Worm (Caenorhabditis elegans) whole organism, early embryonic: ENCODE measurements around the gene F52C12.2.

Experiments used
- B0310.2 ChIP-seq: sonication (generic microtip); optimal IDR thresholded peaks from 2 replicates; lab custom pipeline; 2016; ENCODE audit warnings: mild to moderate bottlenecking, missing genetic modification characterization, missing compliant biosample characterization
- F13C5.2 ChIP-seq: sonication (generic microtip); optimal IDR thresholded peaks from 2 replicates; lab custom pipeline; 2017; ENCODE audit warnings: mild to moderate bottlenecking, missing genetic modification characterization, inconsistent platforms, missing compliant biosample characterization
- aly-1 ChIP-seq: sonication (generic microtip); optimal IDR thresholded peaks from 2 replicates; lab custom pipeline; 2016; ENCODE audit warnings: missing genetic modification characterization, missing compliant biosample characterization
- ama-1 ChIP-seq: fragments of 150-350 bp; optimal IDR thresholded peaks from 2 replicates; lab custom pipeline; 2014
- ceh-13 ChIP-seq: fragments of 200-800 bp; sonication (Bioruptor generic); optimal IDR thresholded peaks from 2 replicates; lab custom pipeline; 2018; ENCODE audit warnings: mild to moderate bottlenecking, missing genetic modification characterization, missing compliant biosample characterization
- ceh-36 ChIP-seq: sonication (generic microtip); optimal IDR thresholded peaks from 2 replicates; lab custom pipeline; 2016; ENCODE audit warnings: missing genetic modification characterization, inconsistent platforms, missing compliant biosample characterization
- ets-7 ChIP-seq: sonication (generic microtip); optimal IDR thresholded peaks from 2 replicates; lab custom pipeline; 2016; ENCODE audit warnings: missing genotype, missing genetic modification characterization, missing compliant biosample characterization
- flt-1 ChIP-seq: fragments of 200-800 bp; sonication (Bioruptor generic); IDR thresholded peaks from 2 replicates; pipeline ENCODE4 v1.3.6; 2022; ENCODE audit warnings: missing genetic modification characterization, missing compliant biosample characterization
- hmbx-1 ChIP-seq: sonication (generic microtip); optimal IDR thresholded peaks from 2 replicates; lab custom pipeline; 2016; ENCODE audit warnings: mild to moderate bottlenecking, missing genetic modification characterization, missing compliant biosample characterization
- hmg-4 ChIP-seq: fragments of 200-800 bp; sonication (Bioruptor generic); optimal IDR thresholded peaks from 2 replicates; lab custom pipeline; 2018; ENCODE audit warnings: mild to moderate bottlenecking, missing genetic modification characterization, missing compliant biosample characterization
- hnd-1 ChIP-seq: sonication (generic microtip); optimal IDR thresholded peaks from 2 replicates; lab custom pipeline; 2016; ENCODE audit warnings: missing genetic modification characterization, missing compliant biosample characterization
- pes-1 ChIP-seq: fragments of 200-800 bp; sonication (Bioruptor generic); IDR thresholded peaks from 2 replicates; pipeline ENCODE4 v1.3.6; 2022; ENCODE audit warnings: missing genetic modification reagents, missing genetic modification characterization, missing compliant biosample characterization
- scrt-1 ChIP-seq: fragments of 200-800 bp; sonication (Bioruptor generic); IDR thresholded peaks from 2 replicates; pipeline ENCODE4 v1.3.6; 2022; ENCODE audit warnings: missing genetic modification characterization, missing compliant biosample characterization
- sea-1 ChIP-seq: fragments of 200-800 bp; sonication (Bioruptor generic); conservative IDR thresholded peaks from 2 replicates; pipeline ENCODE4 v1.3.6; 2022; ENCODE audit warnings: missing genetic modification characterization, missing compliant biosample characterization
- tbx-11 ChIP-seq: fragments of 200-800 bp; sonication (Bioruptor generic); IDR thresholded peaks from 2 replicates; pipeline ENCODE4 v1.3.6; 2022; ENCODE audit warnings: missing genetic modification characterization, missing compliant biosample characterization
- tbx-37 ChIP-seq: fragments of 200-800 bp; sonication (Bioruptor generic); conservative IDR thresholded peaks from 2 replicates; pipeline ENCODE4 v1.3.6; 2022; ENCODE audit warnings: missing genetic modification reagents, missing genetic modification characterization, missing compliant biosample characterization
- tra-4 ChIP-seq: sonication (generic microtip); optimal IDR thresholded peaks from 2 replicates; lab custom pipeline; 2017; ENCODE audit warnings: missing genetic modification characterization, missing compliant biosample characterization

F52C12.2 gene

ce11 chrIV:1953132-1953629, at the start of gene F52C12.2:
Gene F52C12.2, plus strand, starts transcription at chrIV:1953579.
- no peak for TF ChIP-seq sea-1 (GFP tag; lab: Robert Waterston, UW)
- TF ChIP-seq F13C5.2 (tag; lab: Kevin White, UChicago) = peak; percentile 49

DNA sequence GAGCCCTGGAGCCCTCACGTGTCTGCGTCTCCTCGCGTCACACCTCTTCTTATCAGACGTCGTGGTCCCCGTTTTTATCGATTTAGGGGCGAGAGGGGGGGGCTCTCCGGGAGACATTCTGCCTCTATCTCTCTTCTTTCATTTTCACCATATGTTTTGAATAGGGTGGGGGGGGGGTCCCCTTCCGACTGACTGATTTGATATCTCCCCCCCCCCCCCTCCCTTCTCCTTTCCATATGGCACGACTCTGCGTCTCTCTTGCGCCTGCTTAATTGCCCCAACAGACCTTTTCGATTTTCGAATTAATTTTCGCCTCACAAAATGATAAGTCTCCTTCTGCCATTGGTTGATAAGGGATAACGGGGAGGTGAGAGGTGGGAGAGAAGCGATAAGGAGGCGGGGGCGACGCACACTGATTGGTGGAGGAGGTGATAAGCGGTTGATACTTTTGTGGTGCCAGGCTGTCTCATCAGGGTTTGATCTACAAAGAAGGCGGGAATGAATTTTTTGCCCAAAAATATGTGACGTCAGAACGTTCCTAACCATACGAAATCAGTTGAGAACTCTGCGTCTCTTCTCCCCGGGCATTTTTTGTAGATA, 49.2 kb upstream of the F52C12.2 start:
- TF ChIP-seq hnd-1 (no peak), tbx-11 (GFP tag; lab: Robert Waterston, UW) (0 out of 2 replicates have a peak, but pooled peaks have one; percentile 19)

DNA sequence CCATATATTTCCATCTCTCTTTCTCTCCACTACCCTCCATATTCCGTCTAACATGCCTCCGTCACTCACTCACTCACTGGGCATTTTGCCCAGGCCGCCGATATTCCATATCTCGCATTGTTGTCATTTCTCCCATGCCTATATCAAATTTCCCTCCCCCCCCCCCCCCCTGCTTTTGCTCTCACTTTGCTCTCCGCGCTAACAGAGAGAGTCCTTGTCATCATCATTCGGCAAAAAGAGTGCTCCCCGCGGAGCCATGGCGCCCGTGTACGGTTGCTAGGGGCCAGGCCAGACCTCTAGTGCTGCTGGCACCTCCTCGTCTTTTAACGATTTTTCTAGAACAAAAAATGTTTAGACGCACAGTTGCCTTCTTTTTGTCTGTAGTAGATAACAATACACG, 48.1 kb upstream of the F52C12.2 start:
- no peak for TF ChIP-seq ceh-13
- no peak for TF ChIP-seq tra-4 (tag; lab: Kevin White, UChicago)
- TF ChIP-seq tbx-11 (GFP tag; lab: Robert Waterston, UW) = no peak
- TF ChIP-seq tbx-37 (GFP tag; lab: Robert Waterston, UW) = no peak
- no peak for TF ChIP-seq hnd-1
- TF ChIP-seq ets-7 = no peak
- no peak for TF ChIP-seq F13C5.2 (tag; lab: Kevin White, UChicago)
- no peak for TF ChIP-seq sea-1 (GFP tag; lab: Robert Waterston, UW)
- no peak for TF ChIP-seq hmbx-1 (tag; lab: Kevin White, UChicago)
- no peak for TF ChIP-seq scrt-1 (GFP tag; lab: Robert Waterston, UW)
- no peak for TF ChIP-seq pes-1 (GFP tag; lab: Robert Waterston, UW)
- no peak for TF ChIP-seq aly-1 (tag; lab: Kevin White, UChicago)
- no peak for TF ChIP-seq flt-1 (GFP tag; lab: Robert Waterston, UW)
- no peak for TF ChIP-seq ceh-36
- no peak for TF ChIP-seq ama-1 (lab: Kevin White, UChicago)
- no peak for TF ChIP-seq B0310.2 (tag; lab: Kevin White, UChicago)
- TF ChIP-seq hmg-4 (GFP tag; lab: Kevin White, UChicago) = no peak

DNA sequence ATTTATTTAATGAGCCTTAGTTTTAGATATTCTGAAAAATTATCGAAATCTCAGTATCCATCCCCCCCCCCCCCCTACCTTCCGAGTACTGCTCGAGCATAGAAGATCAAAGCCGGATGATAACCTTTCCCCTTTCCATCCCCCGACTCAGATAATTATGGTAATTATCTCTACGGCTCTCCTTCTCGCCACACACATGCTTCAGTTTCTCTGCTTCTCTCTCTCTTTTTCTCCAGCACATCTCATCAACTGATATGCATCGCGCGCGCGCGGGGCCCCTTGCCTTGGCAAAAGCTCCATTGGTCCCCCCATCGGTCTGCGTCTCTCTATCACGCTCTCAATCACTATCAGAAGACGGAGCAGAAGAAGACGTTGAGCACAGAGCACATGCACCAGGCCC, 46.7 kb upstream of the F52C12.2 start:
- TF ChIP-seq ama-1 (lab: Kevin White, UChicago) (no peak), sea-1 (GFP tag; lab: Robert Waterston, UW) (0 out of 2 replicates have a peak, but pooled peaks have one; percentile 30)

DNA sequence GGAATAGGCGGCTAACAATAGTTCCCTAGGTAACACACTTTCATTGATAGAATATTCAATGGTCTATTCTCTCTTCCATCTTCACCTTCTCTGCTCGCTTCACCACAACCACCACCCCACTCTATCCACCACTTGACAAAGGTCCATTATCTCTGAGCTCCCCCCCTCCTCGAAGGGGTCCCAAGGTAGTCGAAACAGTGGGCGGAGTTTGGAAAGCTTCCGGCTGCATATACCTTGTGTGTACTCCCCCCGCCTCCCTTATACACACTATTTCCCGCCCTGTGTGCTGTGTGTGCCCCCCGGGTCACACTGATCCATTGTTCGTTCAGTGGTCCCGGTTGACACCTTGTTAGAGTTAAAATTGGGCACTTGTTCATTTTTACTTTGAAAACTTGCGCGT, 44.9 kb upstream of the F52C12.2 start:
- TF ChIP-seq F13C5.2 (tag; lab: Kevin White, UChicago) (no peak), tra-4 (tag; lab: Kevin White, UChicago) (no peak), flt-1 (GFP tag; lab: Robert Waterston, UW) (peak; percentile 7; the same call in 1 of the 2 replicates), aly-1 (tag; lab: Kevin White, UChicago) (no peak), hmbx-1 (tag; lab: Kevin White, UChicago) (no peak), hnd-1 (no peak), tbx-37 (GFP tag; lab: Robert Waterston, UW) (no peak), hmg-4 (GFP tag; lab: Kevin White, UChicago) (peak; percentile 33), ceh-13 (no peak), B0310.2 (tag; lab: Kevin White, UChicago) (no peak), ama-1 (lab: Kevin White, UChicago) (no peak), sea-1 (GFP tag; lab: Robert Waterston, UW) (no peak), ceh-36 (no peak), scrt-1 (GFP tag; lab: Robert Waterston, UW) (0 out of 2 replicates have a peak, but pooled peaks have one; percentile 50), pes-1 (GFP tag; lab: Robert Waterston, UW) (no peak), ets-7 (no peak), tbx-11 (GFP tag; lab: Robert Waterston, UW) (no peak)

DNA sequence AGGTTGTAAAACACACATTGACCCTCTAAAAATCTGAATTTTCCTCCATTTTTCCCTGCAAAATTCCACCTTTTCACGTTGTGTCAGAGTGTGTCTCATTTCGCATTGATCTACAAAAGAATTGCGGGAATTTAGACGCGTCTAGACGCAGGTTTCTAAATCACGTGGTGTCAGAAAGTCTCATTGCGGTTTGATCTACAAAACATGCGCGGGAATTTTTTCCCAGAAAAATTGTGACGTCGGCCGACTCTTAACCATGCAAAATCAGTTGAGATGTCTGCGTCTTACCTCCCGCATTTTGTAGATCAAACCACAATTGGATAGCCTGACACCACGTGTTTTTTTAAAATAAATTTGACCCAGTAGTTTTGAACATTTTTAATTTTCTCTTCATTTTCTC, 44.5 kb upstream of the F52C12.2 start:
- TF ChIP-seq sea-1 (GFP tag; lab: Robert Waterston, UW) = no peak
- no peak for TF ChIP-seq B0310.2 (tag; lab: Kevin White, UChicago)
- no peak for TF ChIP-seq flt-1 (GFP tag; lab: Robert Waterston, UW)
- TF ChIP-seq ama-1 (lab: Kevin White, UChicago) = no peak
- no peak for TF ChIP-seq hnd-1
- TF ChIP-seq ceh-13 = no peak
- TF ChIP-seq ceh-36 = no peak
- no peak for TF ChIP-seq F13C5.2 (tag; lab: Kevin White, UChicago)
- no peak for TF ChIP-seq scrt-1 (GFP tag; lab: Robert Waterston, UW)
- TF ChIP-seq tra-4 (tag; lab: Kevin White, UChicago) = no peak
- TF ChIP-seq pes-1 (GFP tag; lab: Robert Waterston, UW) = no peak
- TF ChIP-seq hmbx-1 (tag; lab: Kevin White, UChicago) = no peak
- TF ChIP-seq ets-7 = no peak

DNA sequence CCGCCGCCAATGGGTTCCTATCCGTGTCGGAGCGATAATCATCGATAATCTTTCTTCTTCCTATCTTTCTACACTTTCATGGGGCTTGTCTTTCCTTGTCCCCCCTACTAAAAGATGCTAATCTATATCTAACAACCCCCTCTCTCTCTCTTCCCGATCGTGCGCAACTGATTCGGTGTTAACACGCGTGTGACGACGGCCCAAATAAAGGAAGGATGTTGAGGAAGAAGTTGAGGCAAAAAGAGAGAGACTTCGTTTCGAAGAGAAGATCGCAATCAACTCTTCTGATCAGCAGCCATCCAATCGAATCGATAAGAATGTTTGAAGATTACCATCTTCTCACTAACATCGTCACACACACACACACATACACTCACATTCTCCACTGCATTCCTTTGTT, 42.1 kb upstream of the F52C12.2 start:
- no peak for TF ChIP-seq ets-7
- no peak for TF ChIP-seq ceh-36
- TF ChIP-seq tra-4 (tag; lab: Kevin White, UChicago) = no peak
- TF ChIP-seq hmg-4 (GFP tag; lab: Kevin White, UChicago) = no peak
- TF ChIP-seq F13C5.2 (tag; lab: Kevin White, UChicago) = no peak
- TF ChIP-seq scrt-1 (GFP tag; lab: Robert Waterston, UW) = no peak
- TF ChIP-seq ama-1 (lab: Kevin White, UChicago) = no peak
- no peak for TF ChIP-seq ceh-13
- TF ChIP-seq aly-1 (tag; lab: Kevin White, UChicago) = no peak
- no peak for TF ChIP-seq hnd-1
- TF ChIP-seq hmbx-1 (tag; lab: Kevin White, UChicago) = no peak
- no peak for TF ChIP-seq flt-1 (GFP tag; lab: Robert Waterston, UW)
- no peak for TF ChIP-seq pes-1 (GFP tag; lab: Robert Waterston, UW)
- no peak for TF ChIP-seq B0310.2 (tag; lab: Kevin White, UChicago)
- no peak for TF ChIP-seq tbx-37 (GFP tag; lab: Robert Waterston, UW)
